Worm (Caenorhabditis elegans) whole organism, L3 larva: Measurements from ENCODE around the gene C14B1.12.
A peak's percentile ranks its signal among the peaks of the same experiment; 100 is the strongest.

Source experiments
- R02D3.7 ChIP-seq: fragments of 150-350 bp; optimal IDR thresholded peaks from 2 replicates; lab custom pipeline; 2014; ENCODE audit warnings: missing biosample characterization, missing genetic modification characterization
- ZK546.5 ChIP-seq: sonication (generic microtip); optimal IDR thresholded peaks from 2 replicates; lab custom pipeline; 2017; ENCODE audit warnings: missing biosample characterization, missing genetic modification characterization
- aly-2 ChIP-seq: fragments of 150-350 bp; optimal IDR thresholded peaks from 2 replicates; lab custom pipeline; 2014; ENCODE audit warnings: missing biosample characterization, missing genetic modification characterization
- ama-1 ChIP-seq: fragments of 150-350 bp; optimal IDR thresholded peaks from 2 replicates; lab custom pipeline; 2018
- ceh-16 ChIP-seq: sonication (generic microtip); optimal IDR thresholded peaks from 2 replicates; lab custom pipeline; 2017; ENCODE audit warnings: missing biosample characterization, missing genetic modification characterization
- ceh-28 ChIP-seq: fragments of 150-350 bp; optimal IDR thresholded peaks from 2 replicates; lab custom pipeline; 2014; ENCODE audit warnings: missing biosample characterization, missing genetic modification reagents, missing genetic modification characterization
- ceh-9 ChIP-seq: sonication (generic microtip); optimal IDR thresholded peaks from 2 replicates; lab custom pipeline; 2018; ENCODE audit warnings: missing biosample characterization, missing genetic modification characterization
- daf-12 ChIP-seq: fragments of 150-350 bp; optimal IDR thresholded peaks from 2 replicates; lab custom pipeline; 2014; ENCODE audit warnings: missing biosample characterization, missing genetic modification reagents, missing genetic modification characterization
- egl-27 ChIP-seq: sonication (generic microtip); optimal IDR thresholded peaks from 4 replicates; lab custom pipeline; 2017; ENCODE audit warnings: missing biosample characterization, missing genetic modification reagents, missing genetic modification characterization
- egl-5 ChIP-seq: fragments of 150-350 bp; optimal IDR thresholded peaks from 2 replicates; lab custom pipeline; 2017; ENCODE audit warnings: missing biosample characterization, missing genetic modification reagents, missing genetic modification characterization, inconsistent platforms
- elt-1 ChIP-seq: fragments of 150-350 bp; optimal IDR thresholded peaks from 2 replicates; lab custom pipeline; 2014; ENCODE audit warnings: missing biosample characterization, missing genetic modification characterization
- elt-3 ChIP-seq, 3 experiments: fragments of 150-350 bp in 1 of 3; sonication (generic microtip) in 2 of 3; optimal IDR thresholded peaks; 2 replicates in 2 of 3; 4 replicates in 1 of 3; lab custom pipeline; 2014 to 2017; ENCODE audit warnings: missing biosample characterization in 3 of 3, missing genetic modification characterization in 3 of 3
- eor-1 ChIP-seq, 2 experiments: fragments of 150-350 bp; optimal IDR thresholded peaks; 2 replicates each; lab custom pipeline; 2014 to 2018; ENCODE audit warnings: missing biosample characterization in 2 of 2, missing genetic modification characterization in 2 of 2
- fkh-10 ChIP-seq: sonication (generic microtip); optimal IDR thresholded peaks from 2 replicates; lab custom pipeline; 2017; ENCODE audit warnings: missing biosample characterization, missing genetic modification reagents, missing genetic modification characterization
- fkh-2 ChIP-seq: fragments of 150-350 bp; optimal IDR thresholded peaks from 2 replicates; lab custom pipeline; 2014; ENCODE audit warnings: missing biosample characterization, missing genetic modification reagents, missing genetic modification characterization
- fos-1 ChIP-seq: fragments of 150-350 bp; optimal IDR thresholded peaks from 2 replicates; lab custom pipeline; 2014; ENCODE audit warnings: missing biosample characterization, missing genetic modification characterization
- hmg-11 ChIP-seq: sonication (generic microtip); optimal IDR thresholded peaks from 2 replicates; lab custom pipeline; 2016; ENCODE audit warnings: missing genetic modification characterization, missing compliant biosample characterization
- jun-1 ChIP-seq: fragments of 150-350 bp; optimal IDR thresholded peaks from 2 replicates; lab custom pipeline; 2014; ENCODE audit warnings: missing biosample characterization, missing genetic modification reagents, missing genetic modification characterization
- lin-15B ChIP-seq: fragments of 150-350 bp; optimal IDR thresholded peaks from 2 replicates; lab custom pipeline; 2014; ENCODE audit warnings: missing biosample characterization, missing genetic modification characterization
- lin-39 ChIP-seq: fragments of 150-350 bp; optimal IDR thresholded peaks from 2 replicates; lab custom pipeline; 2018; ENCODE audit warnings: missing biosample characterization, missing genetic modification reagents, missing genetic modification characterization
- lsy-12 ChIP-seq: sonication (generic microtip); optimal IDR thresholded peaks from 2 replicates; lab custom pipeline; 2016; ENCODE audit warnings: mild to moderate bottlenecking, missing genetic modification characterization, missing compliant biosample characterization
- nfya-1 ChIP-seq: sonication (generic microtip); optimal IDR thresholded peaks from 2 replicates; lab custom pipeline; 2017; ENCODE audit warnings: missing genetic modification characterization, mild to moderate bottlenecking, missing compliant biosample characterization, antibody characterized with exemption, moderate library complexity; ENCODE audit not compliant: insufficient read depth
- nhr-11 ChIP-seq: fragments of 150-350 bp; optimal IDR thresholded peaks from 2 replicates; lab custom pipeline; 2014; ENCODE audit warnings: missing biosample characterization, missing genetic modification characterization
- nhr-12 ChIP-seq: fragments of 150-350 bp; optimal IDR thresholded peaks from 2 replicates; lab custom pipeline; 2014; ENCODE audit warnings: missing biosample characterization, missing genetic modification characterization
- nhr-23 ChIP-seq: fragments of 150-350 bp; optimal IDR thresholded peaks from 2 replicates; lab custom pipeline; 2014; ENCODE audit warnings: missing biosample characterization, missing genetic modification reagents, missing genetic modification characterization
- nhr-237 ChIP-seq: fragments of 150-350 bp; optimal IDR thresholded peaks from 2 replicates; lab custom pipeline; 2014; ENCODE audit warnings: missing biosample characterization, missing genetic modification characterization
- nhr-25 ChIP-seq: sonication (generic microtip); optimal IDR thresholded peaks from 2 replicates; lab custom pipeline; 2017; ENCODE audit warnings: missing biosample characterization, missing genetic modification characterization
- nhr-43 ChIP-seq: sonication (generic microtip); optimal IDR thresholded peaks from 2 replicates; lab custom pipeline; 2016; ENCODE audit warnings: mild to moderate bottlenecking, missing genetic modification characterization, missing compliant biosample characterization; ENCODE audit not compliant: poor library complexity, severe bottlenecking
- nhr-77 ChIP-seq: fragments of 150-350 bp; optimal IDR thresholded peaks from 2 replicates; lab custom pipeline; 2014; ENCODE audit warnings: missing biosample characterization, missing genetic modification characterization
- pha-4 ChIP-seq: fragments of 150-350 bp; optimal IDR thresholded peaks from 2 replicates; lab custom pipeline; 2014; ENCODE audit warnings: missing biosample characterization, missing genetic modification reagents, missing genetic modification characterization
- skn-1 ChIP-seq: fragments of 150-350 bp; optimal IDR thresholded peaks from 2 replicates; lab custom pipeline; 2014; ENCODE audit warnings: missing biosample characterization, missing genetic modification characterization
- snpc-4 ChIP-seq: fragments of 150-350 bp; optimal IDR thresholded peaks from 2 replicates; lab custom pipeline; 2014; ENCODE audit warnings: missing biosample characterization, missing genetic modification characterization
- tbx-2 ChIP-seq: sonication (generic microtip); optimal IDR thresholded peaks from 2 replicates; lab custom pipeline; 2016; ENCODE audit warnings: mild to moderate bottlenecking, missing genetic modification characterization, missing compliant biosample characterization
- unc-62 ChIP-seq: fragments of 150-350 bp; sonication (generic microtip); optimal IDR thresholded peaks from 4 replicates; lab custom pipeline; 2014; ENCODE audit warnings: missing biosample characterization, missing genetic modification reagents, missing genetic modification characterization
- zag-1 ChIP-seq: fragments of 150-350 bp; optimal IDR thresholded peaks from 2 replicates; lab custom pipeline; 2014; ENCODE audit warnings: missing biosample characterization, missing genetic modification characterization
- ztf-11 ChIP-seq: fragments of 150-350 bp; optimal IDR thresholded peaks from 2 replicates; lab custom pipeline; 2014; ENCODE audit warnings: missing biosample characterization, missing genetic modification characterization
- ztf-4 ChIP-seq: fragments of 150-350 bp; optimal IDR thresholded peaks from 2 replicates; lab custom pipeline; 2014; ENCODE audit warnings: missing biosample characterization, missing genetic modification characterization

C14B1.12 gene

DNA sequence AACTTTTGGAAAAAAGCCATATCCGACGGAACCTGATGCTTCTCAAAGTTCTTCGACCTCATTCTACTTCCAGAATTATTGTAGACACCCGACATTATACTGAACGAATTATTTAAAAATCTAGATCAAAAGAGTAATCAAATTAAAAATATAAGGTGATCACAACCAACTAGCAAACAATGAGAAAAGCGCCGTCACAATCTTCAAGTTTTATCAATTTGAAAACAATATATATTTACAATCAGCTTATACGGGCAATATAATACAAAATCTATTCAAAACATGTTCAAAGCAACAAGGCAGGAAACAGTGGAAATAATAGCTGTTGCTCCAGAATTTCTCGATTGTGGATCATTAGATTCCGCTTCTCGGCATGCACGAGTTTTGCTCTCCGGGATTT lies at the start of gene C14B1.12:
Gene C14B1.12, minus strand, starts transcription at position 101 of the 400 bp plus-strand sequence.
- TF ChIP-seq ceh-16 (tag; lab: Kevin White, UChicago): no peak
- TF ChIP-seq unc-62: no peak
- no peak for TF ChIP-seq daf-12 (tag; lab: Kevin White, UChicago)
- no peak for TF ChIP-seq egl-27 (tag; lab: Kevin White, UChicago)
- TF ChIP-seq aly-2 (tag; lab: Kevin White, UChicago): no peak
- no peak for TF ChIP-seq nhr-43 (tag; lab: Kevin White, UChicago)
- TF ChIP-seq pha-4 (tag; lab: Kevin White, UChicago): no peak
- TF ChIP-seq nfya-1 (tag; lab: Kevin White, UChicago): no peak
- TF ChIP-seq lsy-12 (tag; lab: Kevin White, UChicago): no peak
- TF ChIP-seq R02D3.7 (tag; lab: Kevin White, UChicago): no peak
- TF ChIP-seq zag-1 (tag; lab: Kevin White, UChicago): no peak
- TF ChIP-seq ztf-4 (tag; lab: Kevin White, UChicago): no peak
- TF ChIP-seq nhr-12 (tag; lab: Kevin White, UChicago): no peak
- TF ChIP-seq tbx-2 (tag; lab: Kevin White, UChicago): no peak
- no peak for TF ChIP-seq fkh-10

DNA sequence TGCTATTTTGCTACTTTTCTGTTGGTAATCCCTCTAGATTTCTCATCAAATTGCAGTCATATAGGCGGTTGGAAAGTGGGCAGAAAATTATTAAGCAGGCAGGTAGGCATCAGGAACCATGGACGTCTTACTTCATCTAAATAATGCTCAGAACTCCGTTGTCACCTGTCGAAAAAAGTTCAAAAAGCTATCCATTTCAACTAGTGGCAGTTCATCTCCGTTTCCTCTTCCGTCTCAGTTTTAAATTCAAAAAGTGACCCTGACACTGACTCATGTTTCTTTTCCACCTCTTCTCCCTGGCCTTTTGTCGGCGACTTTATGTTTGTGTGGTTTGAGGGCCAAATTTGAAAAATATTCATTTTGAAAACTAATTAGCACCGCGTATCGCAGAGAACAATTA lies 49.8 kb upstream of the C14B1.12 start:
- no peak for TF ChIP-seq nhr-77
- no peak for TF ChIP-seq eor-1 (tag; optimal IDR thresholded peaks at IDR 0.05; lab: Kevin White, UChicago)
- no peak for TF ChIP-seq nhr-12 (tag; lab: Kevin White, UChicago)
- TF ChIP-seq R02D3.7 (tag; lab: Kevin White, UChicago): no peak
- no peak for TF ChIP-seq nhr-23 (tag; lab: Kevin White, UChicago)
- no peak for TF ChIP-seq ZK546.5 (tag; lab: Kevin White, UChicago)
- no peak for TF ChIP-seq pha-4 (tag; lab: Kevin White, UChicago)
- peak; percentile 13 for TF ChIP-seq unc-62
- TF ChIP-seq ztf-11: no peak
- TF ChIP-seq egl-27 (tag; lab: Kevin White, UChicago): no peak
- no peak for TF ChIP-seq lin-15B (tag; lab: Kevin White, UChicago)
- peak; percentile 25 for TF ChIP-seq nhr-25 (tag; lab: Kevin White, UChicago)

DNA sequence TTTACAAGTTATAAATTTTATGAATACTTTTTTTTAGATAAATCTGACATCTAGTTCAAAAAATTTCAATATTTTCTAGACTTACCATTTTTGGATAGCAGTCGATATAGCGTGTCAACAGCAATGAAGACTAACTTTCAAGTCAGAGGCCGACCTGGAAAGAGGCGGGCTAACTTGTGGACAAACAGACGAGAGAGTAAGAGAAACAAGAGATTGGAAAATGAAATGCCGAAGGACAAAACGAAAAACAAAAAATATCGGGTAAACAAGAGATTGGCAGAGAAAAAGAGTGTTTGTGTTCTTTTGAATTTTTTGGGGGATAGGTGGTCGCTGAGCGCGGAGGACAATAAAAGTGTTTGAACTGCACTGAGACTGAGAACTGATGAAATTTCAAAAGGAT lies 48.4 kb upstream of the C14B1.12 start, which contains the start of gene lec-4:
Gene lec-4, minus strand, starts transcription at position 154 of the 400 bp plus-strand sequence.
- no peak for TF ChIP-seq skn-1 (tag; lab: Kevin White, UChicago)
- no peak for TF ChIP-seq R02D3.7 (tag; lab: Kevin White, UChicago)
- TF ChIP-seq tbx-2 (tag; lab: Kevin White, UChicago): no peak
- TF ChIP-seq jun-1 (tag; lab: Kevin White, UChicago): peak; percentile 46
- peak; percentile 65 for TF ChIP-seq nfya-1 (tag; lab: Kevin White, UChicago)
- peak; percentile 70 for TF ChIP-seq nhr-23 (tag; lab: Kevin White, UChicago)
- TF ChIP-seq ceh-9: no peak
- no peak for TF ChIP-seq unc-62
- peak; percentile 65 for TF ChIP-seq nhr-25 (tag; lab: Kevin White, UChicago)
- TF ChIP-seq fkh-2 (tag; lab: Kevin White, UChicago): no peak
- TF ChIP-seq ceh-28 (tag; lab: Kevin White, UChicago): peak; percentile 25
- TF ChIP-seq elt-1 (tag; lab: Kevin White, UChicago): peak; percentile 9
- TF ChIP-seq elt-3 (tag; optimal IDR thresholded peaks at IDR 0.05; lab: Kevin White, UChicago): no peak
- peak; percentile 72 for TF ChIP-seq egl-5
- TF ChIP-seq snpc-4 (tag; lab: Kevin White, UChicago): peak; percentile 44
- TF ChIP-seq ama-1 (lab: Kevin White, UChicago): no peak
- no peak for TF ChIP-seq nhr-11
- peak; percentile 15 for TF ChIP-seq lin-39 (tag; lab: Kevin White, UChicago)
- no peak for TF ChIP-seq fkh-10
- no peak for TF ChIP-seq nhr-12 (tag; lab: Kevin White, UChicago)
- no peak for TF ChIP-seq nhr-43 (tag; lab: Kevin White, UChicago)
- no peak for TF ChIP-seq ceh-16 (tag; lab: Kevin White, UChicago)
- peak; percentile 97 for TF ChIP-seq pha-4 (tag; lab: Kevin White, UChicago)
- TF ChIP-seq lin-15B (tag; lab: Kevin White, UChicago): peak; percentile 49
- no peak for TF ChIP-seq fos-1
- TF ChIP-seq hmg-11 (tag; lab: Kevin White, UChicago): peak; percentile 55
- TF ChIP-seq nhr-237 (tag; lab: Kevin White, UChicago): no peak
- TF ChIP-seq eor-1 (tag; optimal IDR thresholded peaks at IDR 0.05; lab: Kevin White, UChicago): no peak
